Fruit fly (Drosophila melanogaster) whole organism, embryonic: ENCODE measurements around the gene CG13075.

ENCODE experiments used
- ATbp ChIP-seq: fragments of 200-800 bp; sonication (Bioruptor generic); optimal IDR thresholded peaks from 2 replicates; lab custom pipeline; 2017; ENCODE audit warnings: missing biosample characterization, mild to moderate bottlenecking, missing genetic modification characterization, missing genetic modification reagents
- Asciz ChIP-seq: fragments of 200-800 bp; sonication (Bioruptor generic); optimal IDR thresholded peaks from 2 replicates; lab custom pipeline; 2017; ENCODE audit warnings: missing biosample characterization, mild to moderate bottlenecking, missing genetic modification characterization, missing genetic modification reagents
- Atf-2 ChIP-seq: fragments of 200-800 bp; sonication (Bioruptor generic); optimal IDR thresholded peaks from 2 replicates; lab custom pipeline; 2016; ENCODE audit warnings: missing biosample characterization, missing genetic modification characterization
- CG12071 ChIP-seq: fragments of 200-800 bp; sonication (Bioruptor generic); optimal IDR thresholded peaks from 3 replicates; lab custom pipeline; 2018; ENCODE audit warnings: missing biosample characterization, mild to moderate bottlenecking, missing genetic modification characterization
- CG15696 ChIP-seq: fragments of 200-800 bp; sonication (Bioruptor generic); optimal IDR thresholded peaks from 2 replicates; lab custom pipeline; 2019; ENCODE audit warnings: missing biosample characterization, mild to moderate bottlenecking, missing genetic modification characterization, moderate library complexity
- CG16813 ChIP-seq: fragments of 200-800 bp; sonication (Bioruptor generic); IDR thresholded peaks from 3 replicates; pipeline ENCODE4 v1.3.6; 2022; ENCODE audit warnings: missing biosample characterization, missing genetic modification characterization; ENCODE audit not compliant: partially characterized antibody
- CG1832 ChIP-seq: fragments of 200-800 bp; sonication (Bioruptor generic); optimal IDR thresholded peaks from 2 replicates; lab custom pipeline; 2017; ENCODE audit warnings: missing biosample characterization, mild to moderate bottlenecking, missing genetic modification characterization, inconsistent platforms
- CG30431 ChIP-seq: fragments of 200-800 bp; sonication (Bioruptor generic); optimal IDR thresholded peaks from 2 replicates; lab custom pipeline; 2017; ENCODE audit warnings: missing biosample characterization, missing genetic modification characterization
- CG31441 ChIP-seq: fragments of 200-800 bp; sonication (Bioruptor generic); IDR thresholded peaks from 2 replicates; pipeline ENCODE4 v1.3.6; 2022; ENCODE audit warnings: missing biosample characterization, missing genetic modification characterization
- CG3838 ChIP-seq: fragments of 200-800 bp; sonication (Bioruptor generic); optimal IDR thresholded peaks from 3 replicates; lab custom pipeline; 2016; ENCODE audit warnings: missing biosample characterization, missing genetic modification characterization
- CG4328 ChIP-seq: fragments of 200-800 bp; sonication (Bioruptor generic); optimal IDR thresholded peaks from 3 replicates; lab custom pipeline; 2017; ENCODE audit warnings: missing biosample characterization, missing genetic modification reagents, missing genetic modification characterization
- CG4617 ChIP-seq: fragments of 200-800 bp; sonication (Bioruptor generic); optimal IDR thresholded peaks from 3 replicates; lab custom pipeline; 2016; ENCODE audit warnings: missing biosample characterization, missing genetic modification characterization, borderline replicate concordance
- CG4707 ChIP-seq: fragments of 200-800 bp; sonication (Bioruptor generic); optimal IDR thresholded peaks from 2 replicates; lab custom pipeline; 2018; ENCODE audit warnings: missing biosample characterization, mild to moderate bottlenecking, missing genetic modification characterization, moderate library complexity
- CG6175 ChIP-seq: fragments of 200-800 bp; sonication (Bioruptor generic); IDR thresholded peaks from 3 replicates; pipeline ENCODE4 v1.3.6; 2022; ENCODE audit warnings: missing biosample characterization, missing genetic modification characterization
- CG6689 ChIP-seq: fragments of 200-800 bp; sonication (Bioruptor generic); IDR thresholded peaks from 2 replicates; pipeline ENCODE4 v1.3.6; 2022; ENCODE audit warnings: missing biosample characterization, missing genetic modification characterization
- CG8388 ChIP-seq: fragments of 200-800 bp; sonication (Bioruptor generic); optimal IDR thresholded peaks from 2 replicates; lab custom pipeline; 2019; ENCODE audit warnings: missing biosample characterization, mild to moderate bottlenecking, missing genetic modification characterization, moderate library complexity
- CTCF ChIP-seq: fragments of 200-800 bp; sonication (Bioruptor generic); optimal IDR thresholded peaks from 2 replicates; lab custom pipeline; 2017; ENCODE audit warnings: missing biosample characterization, mild to moderate bottlenecking, missing genetic modification characterization, moderate library complexity
- Deaf1 ChIP-seq: fragments of 200-800 bp; optimal IDR thresholded peaks from 3 replicates; lab custom pipeline; 2019; ENCODE audit warnings: missing biosample characterization, mild to moderate bottlenecking, missing genetic modification characterization, moderate library complexity
- Dip2 ChIP-seq: fragments of 200-800 bp; sonication (Bioruptor generic); IDR thresholded peaks from 2 replicates; pipeline ENCODE4 v1.3.6; 2022; ENCODE audit warnings: missing biosample characterization, missing genetic modification characterization
- Eip74EF ChIP-seq, 2 experiments: fragments of 200-800 bp in 1 of 2; fragments of >200 bp in 1 of 2; sonication (Bioruptor generic) in 1 of 2; optimal IDR thresholded peaks; 2 replicates each; lab custom pipeline; 2017 to 2019; ENCODE audit warnings: missing biosample characterization in 2 of 2, missing genetic modification characterization in 2 of 2, mild to moderate bottlenecking in 1 of 2, moderate library complexity in 1 of 2
- HHEX ChIP-seq: fragments of 200-800 bp; sonication (Bioruptor generic); optimal IDR thresholded peaks from 3 replicates; lab custom pipeline; 2017; ENCODE audit warnings: missing biosample characterization, mild to moderate bottlenecking, missing genetic modification characterization, missing genetic modification reagents
- Hand ChIP-seq: fragments of 200-800 bp; sonication (Bioruptor generic); optimal IDR thresholded peaks from 2 replicates; lab custom pipeline; 2017; ENCODE audit warnings: mild to moderate bottlenecking, missing biosample characterization, missing genetic modification reagents, missing genetic modification characterization
- HmgD ChIP-seq: fragments of 200-800 bp; sonication (Bioruptor generic); optimal IDR thresholded peaks from 3 replicates; lab custom pipeline; 2016; ENCODE audit warnings: missing biosample characterization, missing genetic modification characterization
- HmgZ ChIP-seq: fragments of 200-800 bp; sonication (Bioruptor generic); optimal IDR thresholded peaks from 2 replicates; lab custom pipeline; 2018; ENCODE audit warnings: missing biosample characterization, mild to moderate bottlenecking, missing genetic modification characterization
- MBD-R2 ChIP-seq: fragments of 200-800 bp; sonication (Bioruptor generic); IDR thresholded peaks from 2 replicates; pipeline ENCODE4 v1.3.6; 2022; ENCODE audit warnings: missing biosample characterization, missing genetic modification characterization
- Max ChIP-seq: fragments of 200-800 bp; sonication (Bioruptor generic); optimal IDR thresholded peaks from 2 replicates; lab custom pipeline; 2016; ENCODE audit warnings: missing biosample characterization, mild to moderate bottlenecking, missing genetic modification characterization
- NC2β ChIP-seq: fragments of 200-800 bp; sonication (Bioruptor generic); optimal IDR thresholded peaks from 2 replicates; lab custom pipeline; 2016; ENCODE audit warnings: missing biosample characterization, missing genetic modification characterization
- Nf-YC ChIP-seq: fragments of 200-800 bp; optimal IDR thresholded peaks from 3 replicates; lab custom pipeline; 2019; ENCODE audit warnings: missing biosample characterization, mild to moderate bottlenecking, missing genetic modification characterization, moderate library complexity
- Poxn ChIP-seq: fragments of 200-800 bp; sonication (Bioruptor generic); IDR thresholded peaks from 2 replicates; pipeline ENCODE4 v1.3.6; 2022; ENCODE audit warnings: missing biosample characterization, missing genetic modification characterization
- Rx ChIP-seq: fragments of 200-800 bp; sonication (Bioruptor generic); IDR thresholded peaks from 2 replicates; pipeline ENCODE4 v1.3.6; 2022; ENCODE audit warnings: missing biosample characterization, missing genetic modification characterization
- Ssrp ChIP-seq: fragments of 200-800 bp; sonication (Bioruptor generic); optimal IDR thresholded peaks from 2 replicates; lab custom pipeline; 2018; ENCODE audit warnings: missing biosample characterization, mild to moderate bottlenecking, missing genetic modification characterization, moderate library complexity
- Xbp1 ChIP-seq: fragments of 200-800 bp; sonication (Bioruptor generic); optimal IDR thresholded peaks from 3 replicates; lab custom pipeline; 2016; ENCODE audit warnings: missing biosample characterization, mild to moderate bottlenecking, missing genetic modification characterization
- Xrp1 ChIP-seq: fragments of 200-800 bp; sonication (Bioruptor generic); IDR thresholded peaks from 2 replicates; pipeline ENCODE4 v1.3.6; 2022; ENCODE audit warnings: missing biosample characterization, missing genetic modification characterization
- cato ChIP-seq: fragments of 200-800 bp; sonication (Bioruptor generic); optimal IDR thresholded peaks from 2 replicates; lab custom pipeline; 2016; ENCODE audit warnings: missing biosample characterization, missing genetic modification characterization, borderline replicate concordance
- cwo ChIP-seq: fragments of 200-800 bp; sonication (Bioruptor generic); optimal IDR thresholded peaks from 3 replicates; lab custom pipeline; 2017; ENCODE audit warnings: missing biosample characterization, missing genetic modification characterization, mild to moderate bottlenecking, moderate library complexity, missing genetic modification reagents
- dan ChIP-seq: fragments of 200-800 bp; sonication (Bioruptor generic); IDR thresholded peaks from 2 replicates; pipeline ENCODE4 v1.3.6; 2022; ENCODE audit warnings: missing biosample characterization, missing genetic modification characterization
- fd3F ChIP-seq: fragments of 200-800 bp; sonication (Bioruptor generic); optimal IDR thresholded peaks from 2 replicates; lab custom pipeline; 2018; ENCODE audit warnings: missing biosample characterization, mild to moderate bottlenecking, missing genetic modification characterization, moderate library complexity
- fru ChIP-seq: fragments of >200 bp; optimal IDR thresholded peaks from 2 replicates; lab custom pipeline; 2017
- gfzf ChIP-seq: fragments of 200-800 bp; sonication (Bioruptor generic); optimal IDR thresholded peaks from 2 replicates; lab custom pipeline; 2016; ENCODE audit warnings: missing biosample characterization, mild to moderate bottlenecking, missing genetic modification characterization, moderate library complexity
- gro ChIP-seq: fragments of 200-800 bp; sonication (Bioruptor generic); optimal IDR thresholded peaks from 2 replicates; lab custom pipeline; 2016; ENCODE audit warnings: missing biosample characterization, missing genetic modification characterization
- gsb-n ChIP-seq: fragments of 200-800 bp; sonication (Bioruptor generic); optimal IDR thresholded peaks from 3 replicates; lab custom pipeline; 2018; ENCODE audit warnings: missing biosample characterization, mild to moderate bottlenecking, missing genetic modification characterization
- h ChIP-seq: fragments of >200 bp; optimal IDR thresholded peaks from 2 replicates; lab custom pipeline; 2017
- ken ChIP-seq: fragments of 200-800 bp; sonication (Bioruptor generic); IDR thresholded peaks from 3 replicates; pipeline ENCODE4 v1.3.6; 2022; ENCODE audit warnings: missing biosample characterization, missing genetic modification characterization
- lov ChIP-seq, 2 experiments: fragments of 200-800 bp in 1 of 2; fragments of >200 bp in 1 of 2; sonication (Bioruptor generic) in 1 of 2; IDR thresholded peaks in 1 of 2; optimal IDR thresholded peaks in 1 of 2; 2 replicates in 1 of 2; 3 replicates in 1 of 2; pipeline versions ENCODE4 v1.3.6 to Lab custom; 2017 to 2022; ENCODE audit warnings: missing biosample characterization in 1 of 2, missing genetic modification characterization in 1 of 2
- mam ChIP-seq: fragments of 200-800 bp; sonication (Bioruptor generic); optimal IDR thresholded peaks from 3 replicates; lab custom pipeline; 2016; ENCODE audit warnings: missing biosample characterization, missing genetic modification characterization
- org-1 ChIP-seq: fragments of 200-800 bp; sonication (Bioruptor generic); optimal IDR thresholded peaks from 2 replicates; lab custom pipeline; 2017; ENCODE audit warnings: missing biosample characterization, missing genetic modification characterization
- sd ChIP-seq: fragments of 200-800 bp; sonication (Bioruptor generic); optimal IDR thresholded peaks from 3 replicates; lab custom pipeline; 2018; ENCODE audit warnings: missing biosample characterization, mild to moderate bottlenecking, missing genetic modification characterization, moderate library complexity
- shn ChIP-seq: fragments of 200-800 bp; sonication (Bioruptor generic); optimal IDR thresholded peaks from 3 replicates; lab custom pipeline; 2016; ENCODE audit warnings: missing biosample characterization, missing genetic modification characterization
- tap ChIP-seq: fragments of 200-800 bp; optimal IDR thresholded peaks from 3 replicates; lab custom pipeline; 2019; ENCODE audit warnings: missing biosample characterization, mild to moderate bottlenecking, missing genetic modification characterization, moderate library complexity
- twi ChIP-seq: fragments of 200-800 bp; optimal IDR thresholded peaks from 2 replicates; lab custom pipeline; 2019; ENCODE audit warnings: missing biosample characterization, mild to moderate bottlenecking, missing genetic modification characterization, moderate library complexity

The CG13075 gene

dm6 chr3L:16113607-16114337, 30.0 kb downstream of the CG13075 start (continued):
- no peak for TF ChIP-seq CG12071 (GFP tag; lab: Kevin White, UChicago)
- peak; percentile 73 for TF ChIP-seq NC2β (GFP tag; lab: Kevin White, UChicago)
- TF ChIP-seq CG4617 (GFP tag; lab: Kevin White, UChicago), result peak; percentile 88
- peak; percentile 46 for TF ChIP-seq CG3838 (GFP tag; lab: Kevin White, UChicago)
- no peak for TF ChIP-seq Nf-YC (tag; lab: Kevin White, UChicago)
- peak; percentile 92 for TF ChIP-seq HmgZ
- TF ChIP-seq Asciz, result no peak
- 0 out of 2 replicates have a peak, but pooled peaks have one; percentile 34 for TF ChIP-seq Poxn (GFP tag; lab: Robert Waterston, UW)
- peak; percentile 47 for TF ChIP-seq cato (GFP tag; lab: Kevin White, UChicago)
- no peak for TF ChIP-seq twi (tag; lab: Kevin White, UChicago)
- TF ChIP-seq lov (optimal IDR thresholded peaks at IDR 0.05; lab: Kevin White, UChicago), result no peak
- 0 out of 3 replicates have a peak, but pooled peaks have one; percentile 53 for TF ChIP-seq lov (GFP tag; IDR thresholded peaks at IDR 0.05; lab: Robert Waterston, UW)
- TF ChIP-seq Max (GFP tag; lab: Kevin White, UChicago), result peak; percentile 88
- TF ChIP-seq mam (GFP tag; lab: Kevin White, UChicago), result peak; percentile 91
- no peak for TF ChIP-seq sd (tag; lab: Kevin White, UChicago)
- TF ChIP-seq fru (lab: Kevin White, UChicago), result no peak
- TF ChIP-seq dan (GFP tag; lab: Robert Waterston, UW), result no peak
- TF ChIP-seq org-1 (GFP tag; lab: Kevin White, UChicago), result peak; percentile 76
- TF ChIP-seq Ssrp (tag; lab: Kevin White, UChicago), result peak; percentile 75
- no peak for TF ChIP-seq CG6175
- TF ChIP-seq CG6689 (GFP tag; lab: Robert Waterston, UW), result peak; percentile 83
- TF ChIP-seq HmgD, result peak; percentile 74
- peak; percentile 84 for TF ChIP-seq shn (GFP tag; lab: Kevin White, UChicago)
- TF ChIP-seq Eip74EF (GFP tag; optimal IDR thresholded peaks at IDR 0.05; lab: Kevin White, UChicago), result no peak
- peak; percentile 70 for TF ChIP-seq CG16813
- no peak for TF ChIP-seq gfzf (GFP tag; lab: Kevin White, UChicago)
- TF ChIP-seq CG4707 (GFP tag; lab: Kevin White, UChicago), result no peak
- peak; percentile 87 for TF ChIP-seq ken (GFP tag; lab: Robert Waterston, UW)
- peak; percentile 89 for TF ChIP-seq Xbp1 (GFP tag; lab: Kevin White, UChicago)
- no peak for TF ChIP-seq CG1832 (GFP tag; lab: Kevin White, UChicago)
- TF ChIP-seq h (lab: Kevin White, UChicago), result no peak
- no peak for TF ChIP-seq Dip2 (GFP tag; lab: Robert Waterston, UW)
- peak; percentile 73 for TF ChIP-seq CG8388 (GFP tag; lab: Kevin White, UChicago)
- no peak for TF ChIP-seq HHEX (GFP tag; lab: Kevin White, UChicago)
- no peak for TF ChIP-seq CTCF
- peak; percentile 67 for TF ChIP-seq MBD-R2 (GFP tag; lab: Robert Waterston, UW)
- TF ChIP-seq gsb-n (tag; lab: Kevin White, UChicago), result no peak
- peak; percentile 88 for TF ChIP-seq gro (GFP tag; lab: Kevin White, UChicago)
- no peak for TF ChIP-seq tap
- TF ChIP-seq Hand, result peak; percentile 78
- peak; percentile 72 for TF ChIP-seq fd3F (GFP tag; lab: Kevin White, UChicago)
- no peak for TF ChIP-seq ATbp (GFP tag; lab: Kevin White, UChicago)
- TF ChIP-seq CG15696 (tag; lab: Kevin White, UChicago), result peak; percentile 64
- peak; percentile 84 for TF ChIP-seq Xrp1
- TF ChIP-seq CG30431 (GFP tag; lab: Kevin White, UChicago), result peak; percentile 57
- TF ChIP-seq Atf-2 (GFP tag; lab: Kevin White, UChicago), result peak; percentile 73
- peak; percentile 80 for TF ChIP-seq cwo (GFP tag; lab: Kevin White, UChicago)
- TF ChIP-seq Rx (GFP tag; lab: Robert Waterston, UW), result peak; percentile 67; the same call in 1 of the 2 replicates
- no peak for TF ChIP-seq Deaf1
- TF ChIP-seq CG4328 (GFP tag; lab: Kevin White, UChicago), result peak; percentile 89
- no peak; the same call in none of the 2 replicates for TF ChIP-seq CG31441 (GFP tag; lab: Robert Waterston, UW)
